Fruit fly (Drosophila melanogaster): ENCODE data around the gene TfIIA-S-2.
A peak's percentile ranks its signal among the peaks of the same experiment; 100 is the strongest.

The TfIIA-S-2 gene

DNA sequence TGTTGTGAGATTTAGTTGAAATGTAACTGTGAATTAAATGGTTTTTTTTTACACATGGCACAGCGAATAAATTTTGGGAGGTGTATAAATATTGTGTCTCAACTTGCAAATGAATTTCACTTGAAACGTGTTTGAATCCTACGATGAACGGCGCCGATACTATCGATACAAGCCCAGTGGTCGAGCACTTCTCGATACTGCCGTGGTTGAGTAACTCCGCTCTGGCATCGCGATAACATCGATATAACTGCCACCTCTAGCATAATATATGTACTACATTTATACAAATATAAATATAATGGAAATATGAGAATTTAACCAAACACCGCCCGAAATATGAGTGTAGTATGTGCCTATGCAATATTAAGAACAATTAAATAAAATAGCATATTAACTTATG, 21.6 kb upstream of the TfIIA-S-2 start (continued):
- peak; percentile 98 for TF ChIP-seq CG16813 (GFP tag; IDR thresholded peaks at IDR 0.05; ENCODE audit: partially characterized antibody)
- TF ChIP-seq crp (GFP tag; optimal IDR thresholded peaks at IDR 0.05) = peak in 1 of 2 experiments; percentile 24
- TF ChIP-seq D19B (GFP tag; optimal IDR thresholded peaks at IDR 0.05) = no peak
- TF ChIP-seq CG30020 (tag; optimal IDR thresholded peaks at IDR 0.05) = peak; percentile 5
- no peak for TF ChIP-seq sima (GFP tag; optimal IDR thresholded peaks at IDR 0.05)
- no peak for TF ChIP-seq CG2202 (tag; optimal IDR thresholded peaks at IDR 0.05)
- TF ChIP-seq CG14667 (GFP tag; IDR thresholded peaks at IDR 0.05) = 0 out of 2 replicates have a peak, but pooled peaks have one; percentile 11
- TF ChIP-seq mld (GFP tag; IDR thresholded peaks at IDR 0.05; ENCODE audit: partially characterized antibody) = peak; percentile 99
- TF ChIP-seq Opbp (GFP tag; IDR thresholded peaks at IDR 0.05; ENCODE audit: partially characterized antibody) = peak; percentile 99
- peak; percentile 99 for TF ChIP-seq hbn (GFP tag; IDR thresholded peaks at IDR 0.05; ENCODE audit: partially characterized antibody)
- no peak for TF ChIP-seq CG11398 (GFP tag; optimal IDR thresholded peaks at IDR 0.05)
- no peak for TF ChIP-seq CG6175 (GFP tag; IDR thresholded peaks at IDR 0.05)
- TF ChIP-seq CG17829 (tag; optimal IDR thresholded peaks at IDR 0.05) = peak; percentile 25
- peak; percentile 21 for TF ChIP-seq CG2120 (GFP tag; optimal IDR thresholded peaks at IDR 0.05)
- peak; percentile 16 for TF ChIP-seq Hsf (GFP tag; optimal IDR thresholded peaks at IDR 0.05)
- TF ChIP-seq amos (GFP tag; IDR thresholded peaks at IDR 0.05; ENCODE audit: partially characterized antibody) = peak; percentile 100
- peak; percentile 97 for TF ChIP-seq nerfin-2 (GFP tag; IDR thresholded peaks at IDR 0.05; ENCODE audit: partially characterized antibody)
- peak; percentile 27 for TF ChIP-seq ind (GFP tag; optimal IDR thresholded peaks at IDR 0.05)
- peak; percentile 44 for TF ChIP-seq sens (GFP tag)
- TF ChIP-seq CG10959 (GFP tag; IDR thresholded peaks at IDR 0.05) = no peak
- TF ChIP-seq CG13624 (GFP tag; optimal IDR thresholded peaks at IDR 0.05) = peak; percentile 10
- no peak for TF ChIP-seq CG31365 (tag; optimal IDR thresholded peaks at IDR 0.05)
- TF ChIP-seq CG6791 (GFP tag; IDR thresholded peaks at IDR 0.05; ENCODE audit: partially characterized antibody) = peak; percentile 99
- TF ChIP-seq esg (GFP tag; conservative IDR thresholded peaks at IDR 0.05) = no peak
- TF ChIP-seq CG11560 (tag; IDR thresholded peaks at IDR 0.05) = no peak
- TF ChIP-seq CG14710 (tag; optimal IDR thresholded peaks at IDR 0.05) = peak; percentile 36
- TF ChIP-seq CG13123 (GFP tag; optimal IDR thresholded peaks at IDR 0.05) = no peak
- TF ChIP-seq her (GFP tag; optimal IDR thresholded peaks at IDR 0.05) = peak; percentile 18
- no peak for TF ChIP-seq ewg (GFP tag; optimal IDR thresholded peaks at IDR 0.05)
- peak; percentile 45 for TF ChIP-seq nmo (GFP tag; optimal IDR thresholded peaks at IDR 0.05)
- peak; percentile 99 for TF ChIP-seq Bgb (GFP tag; IDR thresholded peaks at IDR 0.05; ENCODE audit: partially characterized antibody)
- TF ChIP-seq CG10431 (GFP tag; optimal IDR thresholded peaks at IDR 0.05) = no peak
- peak; percentile 97 for TF ChIP-seq tna (GFP tag; IDR thresholded peaks at IDR 0.05; ENCODE audit: partially characterized antibody)
- peak; percentile 31 for TF ChIP-seq MESR4 (GFP tag; optimal IDR thresholded peaks at IDR 0.05)
- TF ChIP-seq D19A (tag; optimal IDR thresholded peaks at IDR 0.05) = no peak
- no peak for TF ChIP-seq GATAe (GFP tag; conservative IDR thresholded peaks at IDR 0.05)
- TF ChIP-seq CG14860 (GFP tag; IDR thresholded peaks at IDR 0.05; ENCODE audit: partially characterized antibody) = peak; percentile 93
- peak; percentile 59; the same call in 1 of the 2 replicates for TF ChIP-seq CG32532 (GFP tag; IDR thresholded peaks at IDR 0.05)
- TF ChIP-seq CG30403 (GFP tag; optimal IDR thresholded peaks at IDR 0.05) = peak; percentile 4
- peak; percentile 72 for TF ChIP-seq MBD-R2 (GFP tag; IDR thresholded peaks at IDR 0.05)
- TF ChIP-seq zf30C (GFP tag; optimal IDR thresholded peaks at IDR 0.05) = no peak
- TF ChIP-seq Pdp1 (GFP tag; optimal IDR thresholded peaks at IDR 0.05) = peak; percentile 20 to 60
- peak; percentile 34; the same call in 1 of the 2 replicates for TF ChIP-seq Ptx1 (GFP tag; IDR thresholded peaks at IDR 0.05)
- TF ChIP-seq Ets97D (GFP tag; optimal IDR thresholded peaks at IDR 0.05) = peak; percentile 45
- TF ChIP-seq sug (tag; optimal IDR thresholded peaks at IDR 0.05) = peak; percentile 14
- peak; percentile 98 for TF ChIP-seq CG34224 (GFP tag; IDR thresholded peaks at IDR 0.05; ENCODE audit: partially characterized antibody)
- TF ChIP-seq Scr (GFP tag; IDR thresholded peaks at IDR 0.05; ENCODE audit: partially characterized antibody) = peak; percentile 96
- TF ChIP-seq disco-r (GFP tag; optimal IDR thresholded peaks at IDR 0.05) = no peak
- peak; percentile 97 for TF ChIP-seq inv (GFP tag; IDR thresholded peaks at IDR 0.05; ENCODE audit: partially characterized antibody)

All from whole organism, embryonic.